Fruit fly (Drosophila melanogaster): ENCODE data around the gene Adhr.

- no peak for TF ChIP-seq cnc (optimal IDR thresholded peaks at IDR 0.05)
- no peak for TF ChIP-seq kay (GFP tag; ENCODE audit: borderline replicate concordance)
- peak; percentile 68 for TF ChIP-seq CG12768 (GFP tag; optimal IDR thresholded peaks at IDR 0.05)
- TF ChIP-seq pad (GFP tag; optimal IDR thresholded peaks at IDR 0.05): peak; percentile 58
- TF ChIP-seq CG5204 (GFP tag; optimal IDR thresholded peaks at IDR 0.05): peak; percentile 71
- peak; percentile 49 for TF ChIP-seq CG1620 (GFP tag; optimal IDR thresholded peaks at IDR 0.05)
- peak; percentile 48 for TF ChIP-seq Clk (GFP tag; optimal IDR thresholded peaks at IDR 0.05)
- peak; percentile 70 for TF ChIP-seq CG14711 (tag; optimal IDR thresholded peaks at IDR 0.05)
- no peak for TF ChIP-seq Mnt (GFP tag; optimal IDR thresholded peaks at IDR 0.05)
- TF ChIP-seq CG33017 (tag; optimal IDR thresholded peaks at IDR 0.05): peak; percentile 68
- TF ChIP-seq CG11617 (GFP tag; optimal IDR thresholded peaks at IDR 0.05): peak; percentile 89
- peak; percentile 24 for TF ChIP-seq Crg-1 (GFP tag; optimal IDR thresholded peaks at IDR 0.05)
- no peak for TF ChIP-seq bab1 (GFP tag; optimal IDR thresholded peaks at IDR 0.05)
Observed at dm6 chr2L:14612998-14613955, 2.1 kb upstream of the Adhr start.
